Fruit fly (Drosophila melanogaster) whole organism: ENCODE data around the gene Tdh.

Experiments used
- CG8478 ChIP-seq: fragments of >200 bp; optimal IDR thresholded peaks from 2 replicates; lab custom pipeline; 2018; ENCODE audit warnings: inconsistent platforms
- EcR ChIP-seq, 2 experiments: fragments of >200 bp; optimal IDR thresholded peaks; 2 replicates each; lab custom pipeline; 2017; ENCODE audit warnings: missing biosample characterization in 2 of 2, missing genetic modification characterization in 2 of 2, missing genetic modification reagents in 2 of 2
- pan ChIP-seq: fragments of >200 bp; optimal IDR thresholded peaks from 2 replicates; lab custom pipeline; 2017
- psq ChIP-seq: fragments of >200 bp; optimal IDR thresholded peaks from 2 replicates; lab custom pipeline; 2017

DNA sequence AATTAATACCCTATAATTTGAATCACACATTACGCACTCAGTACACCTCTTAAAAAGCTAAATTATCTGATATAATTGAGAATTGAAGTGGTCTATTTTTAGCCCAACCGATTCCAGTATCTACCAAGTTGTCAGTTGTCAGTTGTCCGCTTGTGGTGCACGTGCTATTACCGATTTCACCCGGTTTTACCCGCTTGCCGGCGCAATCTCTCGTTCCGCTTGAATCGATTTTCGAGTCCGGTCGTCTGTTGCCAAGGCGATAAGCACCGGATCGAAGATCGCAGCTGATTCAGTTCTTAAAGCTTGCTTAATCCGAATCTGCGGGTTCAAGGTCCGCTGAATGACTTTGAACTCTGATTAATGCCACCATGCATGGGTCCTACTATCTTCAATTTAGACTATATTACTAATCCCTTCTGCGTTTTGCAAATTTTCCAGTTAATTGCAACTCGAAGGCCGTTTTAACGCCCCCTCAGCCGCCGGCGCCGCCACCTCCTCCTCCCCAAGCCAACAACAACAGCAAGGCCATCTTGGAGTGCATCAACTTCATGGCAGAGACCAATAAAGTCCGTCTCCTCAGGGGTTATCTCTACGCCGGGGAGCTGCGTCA is 44.9 kb downstream of the Tdh start:
- TF ChIP-seq EcR (GFP tag; optimal IDR thresholded peaks at IDR 0.05; lab: Kevin White, UChicago) (no peak), pan (lab: Kevin White, UChicago) (no peak), psq (lab: Kevin White, UChicago) (no peak), CG8478 (lab: Kevin White, UChicago) (no peak)
